Fruit fly (Drosophila melanogaster) whole organism, prepupa: ENCODE results near the gene CG42464.
A peak's percentile ranks its signal among the peaks of the same experiment; 100 is the strongest.

ENCODE experiments used
- Blimp-1 ChIP-seq: fragments of 200-800 bp; sonication (Bioruptor generic); optimal IDR thresholded peaks from 3 replicates; lab custom pipeline; 2017; ENCODE audit warnings: missing biosample characterization, missing genetic modification characterization, mild to moderate bottlenecking, moderate library complexity, missing genetic modification reagents
- CG10631 ChIP-seq: fragments of 200-800 bp; sonication (Bioruptor generic); optimal IDR thresholded peaks from 2 replicates; lab custom pipeline; 2016; ENCODE audit warnings: missing biosample characterization, missing genetic modification characterization
- CG10669 ChIP-seq: fragments of 200-800 bp; sonication (Bioruptor generic); optimal IDR thresholded peaks from 3 replicates; lab custom pipeline; 2018; ENCODE audit warnings: missing biosample characterization, mild to moderate bottlenecking, missing genetic modification characterization, moderate library complexity
- CG11294 ChIP-seq: fragments of 200-800 bp; sonication (Bioruptor generic); IDR thresholded peaks from 2 replicates; pipeline ENCODE4 v1.3.6; 2022; ENCODE audit warnings: missing biosample characterization, missing genetic modification characterization
- CG11902 ChIP-seq: fragments of 200-800 bp; sonication (Bioruptor generic); optimal IDR thresholded peaks from 3 replicates; lab custom pipeline; 2016; ENCODE audit warnings: missing biosample characterization, missing genetic modification characterization
- CG15336 ChIP-seq: fragments of 200-800 bp; sonication (Bioruptor generic); IDR thresholded peaks from 2 replicates; pipeline ENCODE4 v1.3.6; 2022; ENCODE audit warnings: missing biosample characterization, missing genetic modification characterization
- CG1621 ChIP-seq: fragments of 200-800 bp; sonication (Bioruptor generic); optimal IDR thresholded peaks from 3 replicates; lab custom pipeline; 2018; ENCODE audit warnings: missing biosample characterization, mild to moderate bottlenecking, missing genetic modification characterization
- CG16779 ChIP-seq: fragments of 200-800 bp; sonication (Bioruptor generic); optimal IDR thresholded peaks from 3 replicates; lab custom pipeline; 2017; ENCODE audit warnings: missing biosample characterization, mild to moderate bottlenecking, missing genetic modification characterization
- CG3032 ChIP-seq: fragments of 200-800 bp; optimal IDR thresholded peaks from 2 replicates; lab custom pipeline; 2019; ENCODE audit warnings: missing biosample characterization, mild to moderate bottlenecking, missing genetic modification characterization, moderate library complexity
- CG31627 ChIP-seq: fragments of 200-800 bp; sonication (Bioruptor generic); optimal IDR thresholded peaks from 3 replicates; lab custom pipeline; 2016; ENCODE audit warnings: missing biosample characterization, missing genetic modification characterization
- CG32006 ChIP-seq: fragments of 200-800 bp; sonication (Bioruptor generic); optimal IDR thresholded peaks from 3 replicates; lab custom pipeline; 2017; ENCODE audit warnings: missing biosample characterization, mild to moderate bottlenecking, missing genetic modification characterization
- CG34406 ChIP-seq: fragments of 200-800 bp; sonication (Bioruptor generic); optimal IDR thresholded peaks from 3 replicates; lab custom pipeline; 2016; ENCODE audit warnings: missing biosample characterization, missing genetic modification characterization
- CG3919 ChIP-seq: fragments of 200-800 bp; sonication (Bioruptor generic); optimal IDR thresholded peaks from 3 replicates; lab custom pipeline; 2016; ENCODE audit warnings: missing biosample characterization, missing genetic modification characterization
- CG4318 ChIP-seq: fragments of 200-800 bp; sonication (Bioruptor generic); optimal IDR thresholded peaks from 3 replicates; lab custom pipeline; 2017; ENCODE audit warnings: missing biosample characterization, mild to moderate bottlenecking, missing genetic modification characterization
- CG6163 ChIP-seq: fragments of 200-800 bp; sonication (Bioruptor generic); IDR thresholded peaks from 3 replicates; pipeline ENCODE4 v1.3.6; 2022; ENCODE audit warnings: missing biosample characterization, missing genetic modification characterization
- CG6276 ChIP-seq: fragments of 200-800 bp; sonication (Bioruptor generic); optimal IDR thresholded peaks from 2 replicates; lab custom pipeline; 2017; ENCODE audit warnings: missing biosample characterization, mild to moderate bottlenecking, missing genetic modification characterization
- CG6792 ChIP-seq: fragments of 200-800 bp; sonication (Bioruptor generic); optimal IDR thresholded peaks from 3 replicates; lab custom pipeline; 2016; ENCODE audit warnings: missing biosample characterization, missing genetic modification characterization
- CG6808 ChIP-seq: fragments of 200-800 bp; sonication (Bioruptor generic); optimal IDR thresholded peaks from 3 replicates; lab custom pipeline; 2017; ENCODE audit warnings: missing biosample characterization, missing genetic modification characterization, mild to moderate bottlenecking, moderate library complexity, missing genetic modification reagents
- CG6854 ChIP-seq: fragments of 200-800 bp; sonication (Bioruptor generic); optimal IDR thresholded peaks from 2 replicates; lab custom pipeline; 2017; ENCODE audit warnings: missing biosample characterization, mild to moderate bottlenecking, missing genetic modification characterization
- CG7368 ChIP-seq: fragments of 200-800 bp; sonication (Bioruptor generic); optimal IDR thresholded peaks from 3 replicates; lab custom pipeline; 2016; ENCODE audit warnings: missing biosample characterization, missing genetic modification characterization
- CG8119 ChIP-seq: fragments of 200-800 bp; sonication (Bioruptor generic); IDR thresholded peaks from 3 replicates; pipeline ENCODE4 v1.3.6; 2022; ENCODE audit warnings: missing biosample characterization, missing genetic modification characterization
- CG8319 ChIP-seq: fragments of 200-800 bp; sonication (Bioruptor generic); optimal IDR thresholded peaks from 3 replicates; lab custom pipeline; 2016; ENCODE audit warnings: missing biosample characterization, missing genetic modification characterization
- CG8632 ChIP-seq: fragments of 200-800 bp; sonication (Bioruptor generic); optimal IDR thresholded peaks from 3 replicates; lab custom pipeline; 2016; ENCODE audit warnings: missing biosample characterization, missing genetic modification characterization
- CG9139 ChIP-seq: fragments of 200-800 bp; sonication (Bioruptor generic); optimal IDR thresholded peaks from 3 replicates; lab custom pipeline; 2017; ENCODE audit warnings: missing biosample characterization, mild to moderate bottlenecking, missing genetic modification characterization
- Eip75B ChIP-seq: fragments of 200-800 bp; sonication (Bioruptor generic); optimal IDR thresholded peaks from 3 replicates; lab custom pipeline; 2016; ENCODE audit warnings: missing biosample characterization, missing genetic modification characterization
- Eip78C ChIP-seq: fragments of 200-800 bp; sonication (Bioruptor generic); peaks from one replicate; lab custom pipeline; 2016; ENCODE audit warnings: missing biosample characterization, missing genetic modification characterization
- Eip93F ChIP-seq: fragments of 200-800 bp; sonication (Bioruptor generic); optimal IDR thresholded peaks from 2 replicates; lab custom pipeline; 2016; ENCODE audit warnings: missing biosample characterization, mild to moderate bottlenecking, missing genetic modification characterization
- Ets96B ChIP-seq: fragments of 200-800 bp; optimal IDR thresholded peaks from 2 replicates; lab custom pipeline; 2019; ENCODE audit warnings: missing biosample characterization, mild to moderate bottlenecking, missing genetic modification characterization, moderate library complexity
- Gug ChIP-seq: fragments of 200-800 bp; sonication (Bioruptor generic); IDR thresholded peaks from 2 replicates; pipeline ENCODE4 v1.3.6; 2022; ENCODE audit warnings: missing biosample characterization, missing genetic modification characterization
- Hr38 ChIP-seq: sonication (Bioruptor generic); optimal IDR thresholded peaks from 2 replicates; lab custom pipeline; 2016; ENCODE audit warnings: missing biosample characterization, missing genetic modification characterization
- Hr39 ChIP-seq: fragments of 200-800 bp; sonication (Bioruptor generic); optimal IDR thresholded peaks from 2 replicates; lab custom pipeline; 2016; ENCODE audit warnings: missing biosample characterization, missing genetic modification characterization
- Hr4 ChIP-seq: fragments of 200-800 bp; sonication (Bioruptor generic); optimal IDR thresholded peaks from 3 replicates; lab custom pipeline; 2016; ENCODE audit warnings: missing biosample characterization, missing genetic modification characterization
- Met ChIP-seq: fragments of 200-800 bp; sonication (Bioruptor generic); optimal IDR thresholded peaks from 3 replicates; lab custom pipeline; 2016; ENCODE audit warnings: missing biosample characterization, missing genetic modification characterization
- OdsH ChIP-seq: fragments of 200-800 bp; sonication (Bioruptor generic); optimal IDR thresholded peaks from 3 replicates; lab custom pipeline; 2016; ENCODE audit warnings: missing biosample characterization, missing genetic modification characterization
- Sox14 ChIP-seq: fragments of 200-800 bp; sonication (Bioruptor generic); optimal IDR thresholded peaks from 3 replicates; lab custom pipeline; 2016; ENCODE audit warnings: missing biosample characterization, missing genetic modification characterization
- achi ChIP-seq: fragments of 200-800 bp; sonication (Bioruptor generic); optimal IDR thresholded peaks from 3 replicates; lab custom pipeline; 2016; ENCODE audit warnings: missing biosample characterization, missing genetic modification characterization
- acj6 ChIP-seq: fragments of 200-800 bp; sonication (Bioruptor generic); optimal IDR thresholded peaks from 3 replicates; lab custom pipeline; 2016; ENCODE audit warnings: missing biosample characterization, missing genetic modification characterization
- cyc ChIP-seq: fragments of 200-800 bp; sonication (Bioruptor generic); optimal IDR thresholded peaks from 3 replicates; lab custom pipeline; 2016; ENCODE audit warnings: missing biosample characterization, missing genetic modification characterization
- dac ChIP-seq: fragments of 200-800 bp; sonication (Bioruptor generic); optimal IDR thresholded peaks from 2 replicates; lab custom pipeline; 2017; ENCODE audit warnings: missing biosample characterization, mild to moderate bottlenecking, missing genetic modification characterization
- dsx ChIP-seq: fragments of 200-800 bp; optimal IDR thresholded peaks from 3 replicates; lab custom pipeline; 2019; ENCODE audit warnings: missing biosample characterization, mild to moderate bottlenecking, missing genetic modification characterization, moderate library complexity; ENCODE audit not compliant: poor library complexity, severe bottlenecking
- eg ChIP-seq: fragments of 200-800 bp; sonication (Bioruptor generic); IDR thresholded peaks from 3 replicates; pipeline ENCODE4 v1.3.6; 2022; ENCODE audit warnings: missing biosample characterization, missing genetic modification characterization
- esn ChIP-seq: fragments of 200-800 bp; sonication (Bioruptor generic); optimal IDR thresholded peaks from 2 replicates; lab custom pipeline; 2016; ENCODE audit warnings: missing biosample characterization, mild to moderate bottlenecking, missing genetic modification characterization, moderate library complexity
- fd85E ChIP-seq: fragments of 200-800 bp; sonication (Bioruptor generic); optimal IDR thresholded peaks from 3 replicates; lab custom pipeline; 2016; ENCODE audit warnings: missing biosample characterization, missing genetic modification characterization
- fkh ChIP-seq: fragments of 200-800 bp; sonication (Bioruptor generic); optimal IDR thresholded peaks from 3 replicates; lab custom pipeline; 2017; ENCODE audit warnings: missing biosample characterization, mild to moderate bottlenecking, missing genetic modification characterization, moderate library complexity
- net ChIP-seq: fragments of 200-800 bp; sonication (Bioruptor generic); optimal IDR thresholded peaks from 3 replicates; lab custom pipeline; 2016; ENCODE audit warnings: missing biosample characterization, missing genetic modification characterization
- pdm3 ChIP-seq: fragments of 200-800 bp; sonication (Bioruptor generic); optimal IDR thresholded peaks from 3 replicates; lab custom pipeline; 2016; ENCODE audit warnings: missing biosample characterization, missing genetic modification characterization
- salr ChIP-seq, 2 experiments: fragments of 200-800 bp; sonication (Bioruptor generic); optimal IDR thresholded peaks; 3 replicates each; lab custom pipeline; 2016 to 2018; ENCODE audit warnings: missing biosample characterization in 2 of 2, missing genetic modification characterization in 2 of 2, mild to moderate bottlenecking in 1 of 2
- spab ChIP-seq: fragments of 200-800 bp; sonication (Bioruptor generic); optimal IDR thresholded peaks from 2 replicates; lab custom pipeline; 2017; ENCODE audit warnings: missing biosample characterization, mild to moderate bottlenecking, missing genetic modification characterization, missing genetic modification reagents
- ss ChIP-seq, 2 experiments: fragments of 200-800 bp; sonication (Bioruptor generic); optimal IDR thresholded peaks; 2 replicates in 1 of 2; 3 replicates in 1 of 2; lab custom pipeline; 2017 to 2018; ENCODE audit warnings: mild to moderate bottlenecking in 2 of 2, missing biosample characterization in 2 of 2, missing genetic modification characterization in 2 of 2, moderate library complexity in 1 of 2
- svp ChIP-seq: fragments of 200-800 bp; sonication (Bioruptor generic); peaks from one replicate; lab custom pipeline; 2016; ENCODE audit warnings: missing biosample characterization, missing genetic modification characterization
- topi ChIP-seq: fragments of 200-800 bp; sonication (Bioruptor generic); optimal IDR thresholded peaks from 3 replicates; lab custom pipeline; 2016; ENCODE audit warnings: missing biosample characterization, missing genetic modification characterization
- vri ChIP-seq: fragments of 200-800 bp; sonication (Bioruptor generic); optimal IDR thresholded peaks from 3 replicates; lab custom pipeline; 2016; ENCODE audit warnings: missing biosample characterization, mild to moderate bottlenecking, missing genetic modification characterization

CG42464 gene

DNA sequence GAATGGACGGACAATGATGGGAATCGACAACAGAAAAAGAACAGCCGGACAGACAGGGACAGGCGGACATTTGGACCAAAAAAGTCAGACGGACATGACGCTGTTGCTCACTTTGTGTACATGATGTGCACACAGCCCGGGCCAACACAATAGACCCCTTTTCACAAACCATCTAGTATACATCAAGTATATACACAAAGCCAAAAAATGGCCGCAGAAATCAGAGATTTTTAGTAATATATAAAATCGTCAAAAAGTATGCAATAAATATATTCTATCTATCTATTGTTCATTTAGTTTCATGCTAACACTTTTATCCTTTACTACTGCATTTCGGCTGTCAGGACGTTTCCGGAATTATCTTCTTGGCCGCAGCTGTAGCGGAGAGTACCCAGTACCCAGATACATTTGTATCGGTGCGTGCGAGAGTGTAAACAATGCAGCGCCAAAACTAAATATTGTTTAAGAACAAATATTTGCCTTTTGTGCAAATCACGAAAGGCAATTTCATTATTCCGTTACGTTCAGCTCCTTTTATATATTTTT, 20.2 kb downstream of the CG42464 start:
- TF ChIP-seq Ets96B (tag; lab: Kevin White, UChicago) = no peak
- TF ChIP-seq CG9139 = peak; percentile 40
- TF ChIP-seq CG10669 (GFP tag; lab: Kevin White, UChicago) = peak; percentile 25
- TF ChIP-seq CG16779 = no peak
- no peak for TF ChIP-seq fd85E
- no peak for TF ChIP-seq CG8319 (GFP tag; lab: Kevin White, UChicago)
- TF ChIP-seq Hr38 (GFP tag; lab: Kevin White, UChicago) = no peak
- no peak for TF ChIP-seq CG8119
- TF ChIP-seq CG15336 = no peak
- peak; percentile 32 for TF ChIP-seq CG10631 (GFP tag; lab: Kevin White, UChicago)
- no peak for TF ChIP-seq CG3919 (GFP tag; lab: Kevin White, UChicago)
- peak; percentile 39 for TF ChIP-seq acj6
- peak; percentile 42 for TF ChIP-seq CG34406 (GFP tag; lab: Kevin White, UChicago)
- no peak for TF ChIP-seq dsx (GFP tag; lab: Kevin White, UChicago)
- TF ChIP-seq achi = peak; percentile 33
- TF ChIP-seq spab (GFP tag; lab: Kevin White, UChicago) = peak; percentile 33
- TF ChIP-seq CG6163 (GFP tag; lab: Robert Waterston, UW) = no peak
- peak; percentile 50 for TF ChIP-seq pdm3 (GFP tag; lab: Kevin White, UChicago)
- TF ChIP-seq Hr4 (GFP tag; lab: Kevin White, UChicago) = peak; percentile 28
- no peak for TF ChIP-seq CG32006
- TF ChIP-seq Eip75B = peak; percentile 16
- peak; percentile 27 for TF ChIP-seq CG7368 (GFP tag; lab: Kevin White, UChicago)
- TF ChIP-seq OdsH (GFP tag; lab: Kevin White, UChicago) = peak; percentile 40
- no peak for TF ChIP-seq topi (GFP tag; lab: Kevin White, UChicago)
- peak; percentile 22 for TF ChIP-seq Met (GFP tag; lab: Kevin White, UChicago)
- no peak for TF ChIP-seq CG3032 (tag; lab: Kevin White, UChicago)
- TF ChIP-seq CG6854 (GFP tag; lab: Kevin White, UChicago) = no peak
- peak in 1 of 2 experiments; percentile 40 for TF ChIP-seq salr (GFP tag; optimal IDR thresholded peaks at IDR 0.05; lab: Kevin White, UChicago)
- no peak for TF ChIP-seq CG1621 (tag; lab: Kevin White, UChicago)
- peak; percentile 59 for TF ChIP-seq CG6808 (GFP tag; lab: Kevin White, UChicago)
- no peak for TF ChIP-seq CG4318 (GFP tag; lab: Kevin White, UChicago)
- TF ChIP-seq esn (GFP tag; lab: Kevin White, UChicago) = no peak
- TF ChIP-seq Gug (GFP tag; lab: Robert Waterston, UW) = no peak
- TF ChIP-seq CG6276 = no peak
- peak; percentile 88 for TF ChIP-seq Eip78C (GFP tag; lab: Kevin White, UChicago)
- peak; percentile 14 for TF ChIP-seq Hr39 (GFP tag; lab: Kevin White, UChicago)
- TF ChIP-seq CG8632 (GFP tag; lab: Kevin White, UChicago) = peak; percentile 42
- TF ChIP-seq svp (GFP tag; lab: Kevin White, UChicago) = peak; percentile 67
- TF ChIP-seq CG6792 (GFP tag; lab: Kevin White, UChicago) = peak; percentile 22
- TF ChIP-seq Blimp-1 = no peak
- TF ChIP-seq net (GFP tag; lab: Kevin White, UChicago) = no peak
- no peak for TF ChIP-seq fkh (GFP tag; lab: Kevin White, UChicago)
- peak; percentile 14 for TF ChIP-seq cyc (GFP tag; lab: Kevin White, UChicago)
- no peak for TF ChIP-seq ss (GFP tag; optimal IDR thresholded peaks at IDR 0.05; lab: Kevin White, UChicago)
- no peak for TF ChIP-seq Eip93F
- TF ChIP-seq CG11902 (GFP tag; lab: Kevin White, UChicago) = no peak
- TF ChIP-seq Sox14 (GFP tag; lab: Kevin White, UChicago) = peak; percentile 26
- TF ChIP-seq dac (GFP tag; lab: Kevin White, UChicago) = no peak
- no peak for TF ChIP-seq CG11294 (GFP tag; lab: Robert Waterston, UW)
- no peak for TF ChIP-seq CG31627 (GFP tag; lab: Kevin White, UChicago)
- TF ChIP-seq vri (GFP tag; lab: Kevin White, UChicago) = no peak
- TF ChIP-seq eg = no peak
